Fruit fly (Drosophila melanogaster) whole organism, embryonic: ENCODE measurements around the gene pav.

Experiments
- Bdp1 ChIP-seq: fragments of 200-800 bp; sonication (Bioruptor generic); optimal IDR thresholded peaks from 3 replicates; lab custom pipeline; 2016; ENCODE audit warnings: missing biosample characterization, missing genetic modification characterization
- CG10147 ChIP-seq: fragments of 200-800 bp; sonication (Bioruptor generic); optimal IDR thresholded peaks from 2 replicates; lab custom pipeline; 2019; ENCODE audit warnings: missing biosample characterization, mild to moderate bottlenecking, missing genetic modification characterization, moderate library complexity
- CG10267 ChIP-seq: fragments of 200-800 bp; sonication (Bioruptor generic); optimal IDR thresholded peaks from 2 replicates; lab custom pipeline; 2018; ENCODE audit warnings: missing biosample characterization, mild to moderate bottlenecking, missing genetic modification characterization, moderate library complexity
- CG10959 ChIP-seq: fragments of 200-800 bp; sonication (Bioruptor generic); IDR thresholded peaks from 2 replicates; pipeline ENCODE4 v1.3.6; 2022; ENCODE audit warnings: missing biosample characterization, missing genetic modification characterization
- CG11247 ChIP-seq: fragments of 200-800 bp; sonication (Bioruptor generic); IDR thresholded peaks from 2 replicates; pipeline ENCODE4 v1.3.6; 2022; ENCODE audit warnings: missing biosample characterization, missing genetic modification characterization
- CG11398 ChIP-seq: fragments of 200-800 bp; sonication (Bioruptor generic); optimal IDR thresholded peaks from 2 replicates; lab custom pipeline; 2016; ENCODE audit warnings: missing biosample characterization, missing genetic modification characterization
- CG12219 ChIP-seq: fragments of 200-800 bp; sonication (Bioruptor generic); optimal IDR thresholded peaks from 3 replicates; lab custom pipeline; 2018; ENCODE audit warnings: missing biosample characterization, mild to moderate bottlenecking, missing genetic modification characterization
- CG13287 ChIP-seq: fragments of 200-800 bp; sonication (Bioruptor generic); IDR thresholded peaks from 2 replicates; pipeline ENCODE4 v1.3.6; 2022; ENCODE audit warnings: missing biosample characterization, missing genetic modification characterization; ENCODE audit not compliant: partially characterized antibody
- CG13894 ChIP-seq: fragments of 200-800 bp; sonication (Bioruptor generic); optimal IDR thresholded peaks from 3 replicates; lab custom pipeline; 2018; ENCODE audit warnings: missing biosample characterization, mild to moderate bottlenecking, missing genetic modification characterization, moderate library complexity
- CG15514 ChIP-seq: fragments of 200-800 bp; sonication (Bioruptor generic); optimal IDR thresholded peaks from 3 replicates; lab custom pipeline; 2017; ENCODE audit warnings: missing biosample characterization, missing genetic modification characterization, mild to moderate bottlenecking, moderate library complexity, missing genetic modification reagents
- CG4854 ChIP-seq: fragments of 200-800 bp; sonication (Bioruptor generic); optimal IDR thresholded peaks from 2 replicates; lab custom pipeline; 2016; ENCODE audit warnings: missing biosample characterization, missing genetic modification characterization, inconsistent platforms
- CG5180 ChIP-seq: fragments of 200-800 bp; sonication (Bioruptor generic); optimal IDR thresholded peaks from 3 replicates; lab custom pipeline; 2017; ENCODE audit warnings: missing biosample characterization, missing genetic modification characterization, mild to moderate bottlenecking, moderate library complexity, missing genetic modification reagents
- CG6765 ChIP-seq: fragments of 200-800 bp; sonication (Bioruptor generic); optimal IDR thresholded peaks from 3 replicates; lab custom pipeline; 2017; ENCODE audit warnings: missing biosample characterization, mild to moderate bottlenecking, missing genetic modification characterization
- CG8765 ChIP-seq: fragments of 200-800 bp; sonication (Bioruptor generic); IDR thresholded peaks from 2 replicates; pipeline ENCODE4 v1.3.6; 2022; ENCODE audit warnings: missing biosample characterization, missing genetic modification characterization
- Dll ChIP-seq: fragments of 200-800 bp; sonication (Bioruptor generic); IDR thresholded peaks from 4 replicates; pipeline ENCODE4 v1.3.6; 2022; ENCODE audit warnings: missing biosample characterization, missing genetic modification characterization; ENCODE audit not compliant: partially characterized antibody
- Dp ChIP-seq: fragments of 200-800 bp; sonication (Bioruptor generic); optimal IDR thresholded peaks from 2 replicates; lab custom pipeline; 2018; ENCODE audit warnings: missing biosample characterization, mild to moderate bottlenecking, missing genetic modification characterization, moderate library complexity
- GATAe ChIP-seq: fragments of 200-800 bp; sonication (Bioruptor generic); conservative IDR thresholded peaks from 2 replicates; pipeline ENCODE4 v1.3.6; 2022; ENCODE audit warnings: missing biosample characterization, missing genetic modification characterization
- HmgD ChIP-seq: fragments of 200-800 bp; sonication (Bioruptor generic); optimal IDR thresholded peaks from 3 replicates; lab custom pipeline; 2016; ENCODE audit warnings: missing biosample characterization, missing genetic modification characterization
- Hmr ChIP-seq: fragments of 200-800 bp; sonication (Bioruptor generic); optimal IDR thresholded peaks from 3 replicates; lab custom pipeline; 2017; ENCODE audit warnings: mild to moderate bottlenecking, missing biosample characterization, missing genetic modification reagents, missing genetic modification characterization
- MBD-R2 ChIP-seq: fragments of 200-800 bp; sonication (Bioruptor generic); IDR thresholded peaks from 2 replicates; pipeline ENCODE4 v1.3.6; 2022; ENCODE audit warnings: missing biosample characterization, missing genetic modification characterization
- MESR4 ChIP-seq: fragments of 200-800 bp; sonication (Bioruptor generic); optimal IDR thresholded peaks from 2 replicates; lab custom pipeline; 2018; ENCODE audit warnings: missing biosample characterization, mild to moderate bottlenecking, missing genetic modification characterization, moderate library complexity
- MTF-1 ChIP-seq: fragments of 200-800 bp; sonication (Bioruptor generic); optimal IDR thresholded peaks from 2 replicates; lab custom pipeline; 2018; ENCODE audit warnings: missing biosample characterization, mild to moderate bottlenecking, missing genetic modification characterization, borderline replicate concordance
- Oli ChIP-seq: fragments of 200-800 bp; sonication (Bioruptor generic); optimal IDR thresholded peaks from 2 replicates; lab custom pipeline; 2018; ENCODE audit warnings: missing biosample characterization, mild to moderate bottlenecking, missing genetic modification characterization, moderate library complexity
- Pdp1 ChIP-seq, 2 experiments: fragments of 200-800 bp; sonication (Bioruptor generic); optimal IDR thresholded peaks; 3 replicates each; lab custom pipeline; 2016; ENCODE audit warnings: missing biosample characterization in 2 of 2, missing genetic modification characterization in 2 of 2, mild to moderate bottlenecking in 1 of 2, moderate library complexity in 1 of 2
- Poxn ChIP-seq: fragments of 200-800 bp; sonication (Bioruptor generic); IDR thresholded peaks from 2 replicates; pipeline ENCODE4 v1.3.6; 2022; ENCODE audit warnings: missing biosample characterization, missing genetic modification characterization
- Rfx ChIP-seq: fragments of 200-800 bp; sonication (Bioruptor generic); IDR thresholded peaks from 2 replicates; pipeline ENCODE4 v1.3.6; 2022; ENCODE audit warnings: missing biosample characterization, missing genetic modification characterization
- Six4 ChIP-seq: fragments of 200-800 bp; sonication (Bioruptor generic); optimal IDR thresholded peaks from 2 replicates; lab custom pipeline; 2016; ENCODE audit warnings: missing biosample characterization, missing genetic modification characterization
- Xrp1 ChIP-seq: fragments of 200-800 bp; sonication (Bioruptor generic); IDR thresholded peaks from 2 replicates; pipeline ENCODE4 v1.3.6; 2022; ENCODE audit warnings: missing biosample characterization, missing genetic modification characterization
- chif ChIP-seq, 2 experiments: fragments of 200-800 bp; sonication (Bioruptor generic); optimal IDR thresholded peaks; 3 replicates each; lab custom pipeline; 2016; ENCODE audit warnings: missing biosample characterization in 2 of 2, missing genetic modification characterization in 2 of 2
- chm ChIP-seq: fragments of 200-800 bp; sonication (Bioruptor generic); IDR thresholded peaks from 2 replicates; pipeline ENCODE4 v1.3.6; 2022; ENCODE audit warnings: missing biosample characterization, missing genetic modification characterization
- ci ChIP-seq: fragments of 200-800 bp; sonication (Bioruptor generic); IDR thresholded peaks from 3 replicates; pipeline ENCODE4 v1.3.6; 2022; ENCODE audit warnings: missing biosample characterization, missing genetic modification characterization
- crol ChIP-seq: fragments of 200-800 bp; sonication (Bioruptor generic); IDR thresholded peaks from 2 replicates; pipeline ENCODE4 v1.3.6; 2022; ENCODE audit warnings: missing biosample characterization, missing genetic modification characterization
- fd3F ChIP-seq: fragments of 200-800 bp; sonication (Bioruptor generic); optimal IDR thresholded peaks from 2 replicates; lab custom pipeline; 2018; ENCODE audit warnings: missing biosample characterization, mild to moderate bottlenecking, missing genetic modification characterization, moderate library complexity
- fu2 ChIP-seq: fragments of 200-800 bp; sonication (Bioruptor generic); optimal IDR thresholded peaks from 2 replicates; lab custom pipeline; 2016; ENCODE audit warnings: missing biosample characterization, missing genetic modification characterization
- grn ChIP-seq: fragments of 200-800 bp; sonication (Bioruptor generic); optimal IDR thresholded peaks from 3 replicates; lab custom pipeline; 2017; ENCODE audit warnings: missing biosample characterization, missing genetic modification characterization
- kay ChIP-seq: fragments of 200-800 bp; sonication (Bioruptor generic); optimal IDR thresholded peaks from 2 replicates; lab custom pipeline; 2016; ENCODE audit warnings: missing biosample characterization, missing genetic modification characterization
- ken ChIP-seq: fragments of 200-800 bp; sonication (Bioruptor generic); IDR thresholded peaks from 3 replicates; pipeline ENCODE4 v1.3.6; 2022; ENCODE audit warnings: missing biosample characterization, missing genetic modification characterization
- klu ChIP-seq: fragments of 200-800 bp; sonication (Bioruptor generic); IDR thresholded peaks from 2 replicates; pipeline ENCODE4 v1.3.6; 2022; ENCODE audit warnings: missing biosample characterization, missing genetic modification characterization
- maf-S ChIP-seq: fragments of 200-800 bp; sonication (Bioruptor generic); optimal IDR thresholded peaks from 2 replicates; lab custom pipeline; 2016; ENCODE audit warnings: missing biosample characterization, missing genetic modification characterization
- nerfin-1 ChIP-seq: fragments of 200-800 bp; sonication (Bioruptor generic); optimal IDR thresholded peaks from 3 replicates; lab custom pipeline; 2019; ENCODE audit warnings: missing biosample characterization, mild to moderate bottlenecking, missing genetic modification characterization, moderate library complexity
- onecut ChIP-seq: fragments of 200-800 bp; sonication (Bioruptor generic); IDR thresholded peaks from 2 replicates; pipeline ENCODE4 v1.3.6; 2022; ENCODE audit warnings: missing biosample characterization, missing genetic modification characterization
- salm ChIP-seq: fragments of 200-800 bp; sonication (Bioruptor generic); optimal IDR thresholded peaks from 2 replicates; lab custom pipeline; 2018; ENCODE audit warnings: missing biosample characterization, mild to moderate bottlenecking, missing genetic modification characterization
- sd ChIP-seq: fragments of 200-800 bp; sonication (Bioruptor generic); optimal IDR thresholded peaks from 3 replicates; lab custom pipeline; 2018; ENCODE audit warnings: missing biosample characterization, mild to moderate bottlenecking, missing genetic modification characterization, moderate library complexity
- so ChIP-seq: fragments of 200-800 bp; sonication (Bioruptor generic); IDR thresholded peaks from 3 replicates; pipeline ENCODE4 v1.3.6; 2022; ENCODE audit warnings: missing biosample characterization, missing genetic modification characterization
- sob ChIP-seq: fragments of 200-800 bp; sonication (Bioruptor generic); IDR thresholded peaks from 2 replicates; pipeline ENCODE4 v1.3.6; 2022; ENCODE audit warnings: missing biosample characterization, missing genetic modification characterization
- stc ChIP-seq: fragments of 200-800 bp; sonication (Bioruptor generic); IDR thresholded peaks from 2 replicates; pipeline ENCODE4 v1.3.6; 2022; ENCODE audit warnings: missing biosample characterization, missing genetic modification characterization
- tin ChIP-seq: fragments of 200-800 bp; sonication (Bioruptor generic); optimal IDR thresholded peaks from 3 replicates; lab custom pipeline; 2016; ENCODE audit warnings: missing biosample characterization, missing genetic modification characterization
- zfh1 ChIP-seq: fragments of 200-800 bp; sonication (Bioruptor generic); IDR thresholded peaks from 3 replicates; pipeline ENCODE4 v1.3.6; 2022; ENCODE audit warnings: missing biosample characterization, missing genetic modification characterization

Gene pav

DNA sequence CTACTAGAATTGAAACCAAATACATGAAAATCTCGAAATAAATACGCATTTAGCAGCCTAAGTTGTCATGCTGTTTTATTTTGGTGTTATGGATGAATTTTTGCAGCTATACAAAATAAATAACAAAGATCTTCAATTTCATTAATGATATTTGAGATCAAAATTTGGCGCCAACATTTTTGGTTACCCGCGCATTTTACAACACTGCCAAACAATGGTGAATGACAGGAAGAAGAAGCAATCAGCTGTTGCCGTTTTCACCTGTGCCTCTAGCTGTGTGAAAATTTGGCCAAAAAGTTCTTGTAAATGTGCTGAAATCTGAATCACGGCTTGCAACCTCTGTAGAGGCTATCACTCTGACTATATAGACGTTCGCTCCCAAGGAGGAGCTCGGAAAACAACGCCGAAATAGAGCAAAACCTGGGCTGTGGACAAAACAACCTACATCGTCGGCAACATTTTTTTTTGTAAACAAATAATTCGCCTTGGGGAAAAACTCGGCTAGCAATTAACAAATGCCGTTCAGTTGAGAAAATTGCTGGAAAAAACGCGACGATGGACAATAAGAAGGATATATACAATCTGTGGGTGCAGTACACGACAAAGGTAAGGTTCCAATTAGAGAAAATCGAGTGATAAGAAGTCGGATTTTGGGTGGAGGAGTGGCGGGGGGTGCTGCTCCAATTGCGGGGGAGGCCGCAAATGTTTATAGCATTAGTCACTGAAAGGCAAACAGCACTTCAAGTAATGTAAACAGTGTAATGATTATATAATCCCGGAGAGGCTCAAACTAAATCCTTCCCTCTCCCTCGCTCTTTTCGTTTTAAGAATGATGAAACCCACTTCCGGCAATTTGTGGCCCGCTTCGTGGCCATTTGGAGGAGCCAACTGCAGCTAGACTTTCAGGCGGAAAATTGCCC lies 48.5 kb upstream of the pav start, which contains the start of gene CG43367 (continued):
- TF ChIP-seq sob (GFP tag; lab: Robert Waterston, UW) (no peak), Pdp1 (GFP tag; optimal IDR thresholded peaks at IDR 0.05; lab: Kevin White, UChicago) (peak in 1 of 2 experiments; percentile 93), onecut (GFP tag; lab: Robert Waterston, UW) (no peak), MTF-1 (peak; percentile 6), stc (GFP tag; lab: Robert Waterston, UW) (peak; percentile 11; the same call in 1 of the 2 replicates), kay (GFP tag; lab: Kevin White, UChicago) (peak; percentile 26), so (GFP tag; lab: Robert Waterston, UW) (0 out of 3 replicates have a peak, but pooled peaks have one; percentile 33), CG8765 (GFP tag; lab: Robert Waterston, UW) (no peak), CG11247 (GFP tag; lab: Robert Waterston, UW) (no peak), ken (GFP tag; lab: Robert Waterston, UW) (peak; percentile 31; the same call in 1 of the 3 replicates), Dp (GFP tag; lab: Kevin White, UChicago) (peak; percentile 97), GATAe (GFP tag; lab: Robert Waterston, UW) (no peak), CG5180 (GFP tag; lab: Kevin White, UChicago) (no peak), CG12219 (GFP tag; lab: Kevin White, UChicago) (no peak), sd (tag; lab: Kevin White, UChicago) (peak; percentile 97), CG13287 (GFP tag; lab: Robert Waterston, UW) (peak; percentile 22; the same call in 1 of the 2 replicates), nerfin-1 (tag; lab: Kevin White, UChicago) (peak; percentile 8), fd3F (GFP tag; lab: Kevin White, UChicago) (no peak), Bdp1 (GFP tag; lab: Kevin White, UChicago) (no peak), chm (0 out of 2 replicates have a peak, but pooled peaks have one; percentile 11), chif (GFP tag; optimal IDR thresholded peaks at IDR 0.05; lab: Kevin White, UChicago) (peak in 1 of 2 experiments; percentile 3), ci (0 out of 3 replicates have a peak, but pooled peaks have one; percentile 37), CG6765 (no peak), CG10147 (GFP tag; lab: Kevin White, UChicago) (no peak), CG11398 (GFP tag; lab: Kevin White, UChicago) (peak; percentile 10), grn (GFP tag; lab: Kevin White, UChicago) (no peak), MBD-R2 (GFP tag; lab: Robert Waterston, UW) (peak; percentile 89), HmgD (GFP tag; lab: Kevin White, UChicago) (peak; percentile 25), Hmr (GFP tag; lab: Kevin White, UChicago) (peak; percentile 6), zfh1 (0 out of 3 replicates have a peak, but pooled peaks have one; percentile 12), Rfx (GFP tag; lab: Robert Waterston, UW) (peak; percentile 67), salm (no peak), Xrp1 (GFP tag; lab: Robert Waterston, UW) (peak; percentile 23; the same call in 1 of the 2 replicates), crol (GFP tag; lab: Robert Waterston, UW) (peak; percentile 90), CG10267 (tag; lab: Kevin White, UChicago) (peak; percentile 96), Six4 (GFP tag; lab: Kevin White, UChicago) (no peak), tin (no peak), fu2 (peak; percentile 4), Poxn (GFP tag; lab: Robert Waterston, UW) (no peak), Dll (GFP tag; lab: Robert Waterston, UW) (0 out of 4 replicates have a peak, but pooled peaks have one; percentile 32), Oli (tag; lab: Kevin White, UChicago) (no peak), CG10959 (GFP tag; lab: Robert Waterston, UW) (no peak), maf-S (GFP tag; lab: Kevin White, UChicago) (no peak), CG15514 (GFP tag; lab: Kevin White, UChicago) (peak; percentile 29), CG4854 (GFP tag; lab: Kevin White, UChicago) (no peak), MESR4 (peak; percentile 33), klu (GFP tag; lab: Robert Waterston, UW) (0 out of 2 replicates have a peak, but pooled peaks have one; percentile 21), CG13894 (tag; lab: Kevin White, UChicago) (no peak)
